Fruit fly (Drosophila melanogaster): ENCODE results near the gene Droj2.

The Droj2 gene

dm6 chr3R:13433623-13434022 lies 51.7 kb downstream of the Droj2 start (continued):
- TF ChIP-seq nmo (GFP tag; optimal IDR thresholded peaks at IDR 0.05), result peak; percentile 70
- peak; percentile 75 for TF ChIP-seq Dek (tag; optimal IDR thresholded peaks at IDR 0.05)
- peak; percentile 74 for TF ChIP-seq nerfin-1 (tag; optimal IDR thresholded peaks at IDR 0.05)
- peak; percentile 94 for TF ChIP-seq CG15269 (tag; optimal IDR thresholded peaks at IDR 0.05)
- no peak for TF ChIP-seq CG11085 (GFP tag; IDR thresholded peaks at IDR 0.05)
- no peak for TF ChIP-seq Doc2 (GFP tag; IDR thresholded peaks at IDR 0.05)
- TF ChIP-seq CG4707 (GFP tag; optimal IDR thresholded peaks at IDR 0.05), result peak; percentile 79
- TF ChIP-seq Nf-YA (GFP tag; IDR thresholded peaks at IDR 0.05), result no peak
- TF ChIP-seq PHDP (tag; optimal IDR thresholded peaks at IDR 0.05), result peak; percentile 96
- TF ChIP-seq Nf-YB (GFP tag; optimal IDR thresholded peaks at IDR 0.05), result peak; percentile 81
- TF ChIP-seq CG2678 (tag; optimal IDR thresholded peaks at IDR 0.05), result peak; percentile 92
- TF ChIP-seq CkIIα-i1 (GFP tag; IDR thresholded peaks at IDR 0.05), result no peak
- TF ChIP-seq CG9609 (GFP tag; optimal IDR thresholded peaks at IDR 0.05), result peak; percentile 31
- peak; percentile 83 for TF ChIP-seq H2.0 (GFP tag; IDR thresholded peaks at IDR 0.05)
- TF ChIP-seq CG1603 (tag; optimal IDR thresholded peaks at IDR 0.05), result peak; percentile 73
- no peak for TF ChIP-seq hth (optimal IDR thresholded peaks at IDR 0.05)
- peak; percentile 67 for TF ChIP-seq grn (GFP tag; optimal IDR thresholded peaks at IDR 0.05)
- peak; percentile 57; the same call in 1 of the 3 replicates for TF ChIP-seq CG34422 (GFP tag; IDR thresholded peaks at IDR 0.05)
- peak; percentile 89 for TF ChIP-seq CoRest (tag; optimal IDR thresholded peaks at IDR 0.05)
- no peak for TF ChIP-seq fd102C (GFP tag; optimal IDR thresholded peaks at IDR 0.05)
- no peak for TF ChIP-seq Lpt (GFP tag; optimal IDR thresholded peaks at IDR 0.05)
- peak; percentile 3 for TF ChIP-seq Ets97D (GFP tag; optimal IDR thresholded peaks at IDR 0.05)
- TF ChIP-seq Dfd (GFP tag; optimal IDR thresholded peaks at IDR 0.05), result no peak
- TF ChIP-seq stc (GFP tag; IDR thresholded peaks at IDR 0.05), result peak; percentile 81
- TF ChIP-seq ro (GFP tag; IDR thresholded peaks at IDR 0.05), result no peak
- TF ChIP-seq eve (GFP tag; optimal IDR thresholded peaks at IDR 0.05), result no peak
- peak; percentile 86 for TF ChIP-seq CG14014 (GFP tag; IDR thresholded peaks at IDR 0.05)
- no peak for TF ChIP-seq lov (optimal IDR thresholded peaks at IDR 0.05)
- TF ChIP-seq lov (GFP tag; IDR thresholded peaks at IDR 0.05), result no peak
- TF ChIP-seq sna (GFP tag; IDR thresholded peaks at IDR 0.05; ENCODE audit: partially characterized antibody), result no peak
- TF ChIP-seq jumu (GFP tag; optimal IDR thresholded peaks at IDR 0.05), result no peak
- peak; percentile 74 for TF ChIP-seq CG31441 (GFP tag; IDR thresholded peaks at IDR 0.05)
- TF ChIP-seq sr (GFP tag; IDR thresholded peaks at IDR 0.05), result 0 out of 3 replicates have a peak, but pooled peaks have one; percentile 7
- TF ChIP-seq Mad (GFP tag; optimal IDR thresholded peaks at IDR 0.05), result peak; percentile 51
- peak; percentile 97 for TF ChIP-seq CG17568 (GFP tag; optimal IDR thresholded peaks at IDR 0.05)
- TF ChIP-seq Ada2b (GFP tag; IDR thresholded peaks at IDR 0.05), result peak; percentile 61
- no peak for TF ChIP-seq tll (GFP tag; optimal IDR thresholded peaks at IDR 0.05)
- TF ChIP-seq Kr (GFP tag; optimal IDR thresholded peaks at IDR 0.05), result no peak
- peak; percentile 60 for TF ChIP-seq Hand (GFP tag; optimal IDR thresholded peaks at IDR 0.05)
- TF ChIP-seq CG1602 (GFP tag; optimal IDR thresholded peaks at IDR 0.05), result peak; percentile 71
- TF ChIP-seq Doc3 (GFP tag; IDR thresholded peaks at IDR 0.05; ENCODE audit: partially characterized antibody), result no peak
- TF ChIP-seq CG10959 (GFP tag; IDR thresholded peaks at IDR 0.05), result no peak
- peak; percentile 86 for TF ChIP-seq dysf (GFP tag; IDR thresholded peaks at IDR 0.05)
- peak; percentile 62; the same call in 1 of the 3 replicates for TF ChIP-seq H15 (GFP tag; IDR thresholded peaks at IDR 0.05)
- TF ChIP-seq Hsf (GFP tag; optimal IDR thresholded peaks at IDR 0.05), result peak; percentile 84
- peak; percentile 11; the same call in 1 of the 3 replicates for TF ChIP-seq Aef1 (GFP tag; IDR thresholded peaks at IDR 0.05)
- TF ChIP-seq CG12236 (GFP tag; optimal IDR thresholded peaks at IDR 0.05), result peak; percentile 67
- TF ChIP-seq Sox102F (GFP tag; optimal IDR thresholded peaks at IDR 0.05), result peak; percentile 93
- TF ChIP-seq Ets65A (GFP tag), result peak; percentile 72
- peak; percentile 55 for TF ChIP-seq CG4730 (GFP tag; IDR thresholded peaks at IDR 0.05)
- peak; percentile 32 for TF ChIP-seq tin (GFP tag; optimal IDR thresholded peaks at IDR 0.05)
